Worm (Caenorhabditis elegans) whole organism, mixed stage, embryonic: Measurements from ENCODE around the gene elo-1.

ENCODE experiments used
- M03D4.4 ChIP-seq: sonication (generic microtip); optimal IDR thresholded peaks from 2 replicates; lab custom pipeline; 2017; ENCODE audit warnings: mild to moderate bottlenecking, missing genetic modification characterization, missing compliant biosample characterization
- bed-3 ChIP-seq: fragments of 200-800 bp; sonication (Bioruptor generic); optimal IDR thresholded peaks from 3 replicates; lab custom pipeline; 2018; ENCODE audit warnings: mild to moderate bottlenecking, missing genetic modification characterization, moderate library complexity, missing compliant biosample characterization
- blmp-1 ChIP-seq: fragments of 150-350 bp; optimal IDR thresholded peaks from 2 replicates; lab custom pipeline; 2014; ENCODE audit warnings: missing biosample characterization, missing genetic modification characterization
- ceh-39 ChIP-seq: fragments of 150-350 bp; optimal IDR thresholded peaks from 2 replicates; lab custom pipeline; 2014; ENCODE audit warnings: missing biosample characterization, missing genetic modification characterization
- ceh-43 ChIP-seq: fragments of 200-800 bp; sonication (Bioruptor generic); optimal IDR thresholded peaks from 2 replicates; lab custom pipeline; 2018; ENCODE audit warnings: mild to moderate bottlenecking, missing genetic modification characterization, moderate library complexity, missing compliant biosample characterization
- ceh-83 ChIP-seq: fragments of 200-800 bp; sonication (Bioruptor generic); optimal IDR thresholded peaks from 2 replicates; lab custom pipeline; 2018; ENCODE audit warnings: mild to moderate bottlenecking, missing genetic modification characterization, missing compliant biosample characterization
- ces-1 ChIP-seq: fragments of 150-350 bp; optimal IDR thresholded peaks from 2 replicates; lab custom pipeline; 2014; ENCODE audit warnings: missing biosample characterization, missing genetic modification reagents, missing genetic modification characterization
- cnd-1 ChIP-seq: fragments of 200-800 bp; sonication (Bioruptor generic); optimal IDR thresholded peaks from 2 replicates; lab custom pipeline; 2018; ENCODE audit warnings: mild to moderate bottlenecking, missing genetic modification characterization, missing compliant biosample characterization
- drap-1 ChIP-seq: fragments of 200-800 bp; sonication (Bioruptor generic); optimal IDR thresholded peaks from 3 replicates; lab custom pipeline; 2018; ENCODE audit warnings: mild to moderate bottlenecking, missing genetic modification characterization, missing compliant biosample characterization
- elt-3 ChIP-seq: fragments of 150-350 bp; optimal IDR thresholded peaks from 2 replicates; lab custom pipeline; 2014; ENCODE audit warnings: missing biosample characterization, missing genetic modification characterization
- flh-1 ChIP-seq: fragments of 200-800 bp; sonication (Bioruptor generic); optimal IDR thresholded peaks from 2 replicates; lab custom pipeline; 2018; ENCODE audit warnings: mild to moderate bottlenecking, missing genetic modification characterization, moderate library complexity, missing compliant biosample characterization
- ham-2 ChIP-seq: fragments of 200-800 bp; sonication (Bioruptor generic); optimal IDR thresholded peaks from 2 replicates; lab custom pipeline; 2018; ENCODE audit warnings: mild to moderate bottlenecking, missing genetic modification characterization, missing compliant biosample characterization
- hlh-1 ChIP-seq: fragments of 150-350 bp; optimal IDR thresholded peaks from 2 replicates; lab custom pipeline; 2014; ENCODE audit warnings: missing biosample characterization, missing genetic modification reagents, missing genetic modification characterization
- lin-13 ChIP-seq: fragments of 150-350 bp; optimal IDR thresholded peaks from 2 replicates; lab custom pipeline; 2014; ENCODE audit warnings: missing biosample characterization, missing genetic modification characterization
- lsy-2 ChIP-seq: fragments of 150-350 bp; optimal IDR thresholded peaks from 2 replicates; lab custom pipeline; 2014; ENCODE audit warnings: missing biosample characterization, missing genetic modification characterization
- mab-5 ChIP-seq: fragments of 150-350 bp; optimal IDR thresholded peaks from 2 replicates; lab custom pipeline; 2014; ENCODE audit warnings: missing biosample characterization, missing genetic modification characterization
- mep-1 ChIP-seq: fragments of 150-350 bp; optimal IDR thresholded peaks from 2 replicates; lab custom pipeline; 2017; ENCODE audit warnings: missing biosample characterization, missing genetic modification reagents, missing genetic modification characterization, inconsistent platforms
- mls-2 ChIP-seq: sonication (generic microtip); optimal IDR thresholded peaks from 2 replicates; lab custom pipeline; 2016; ENCODE audit warnings: mild to moderate bottlenecking, missing genetic modification characterization, moderate library complexity, missing compliant biosample characterization
- nhr-12 ChIP-seq: fragments of 150-350 bp; optimal IDR thresholded peaks from 2 replicates; lab custom pipeline; 2014; ENCODE audit warnings: missing biosample characterization, missing genetic modification characterization
- nhr-2 ChIP-seq: fragments of 150-350 bp; optimal IDR thresholded peaks from 2 replicates; lab custom pipeline; 2014; ENCODE audit warnings: missing biosample characterization, missing genetic modification characterization
- nhr-237 ChIP-seq: fragments of 150-350 bp; optimal IDR thresholded peaks from 2 replicates; lab custom pipeline; 2014; ENCODE audit warnings: missing biosample characterization, missing genetic modification characterization
- nhr-76 ChIP-seq: sonication (generic microtip); optimal IDR thresholded peaks from 2 replicates; lab custom pipeline; 2017; ENCODE audit warnings: missing biosample characterization, missing genetic modification characterization
- pha-4 ChIP-seq: fragments of 150-350 bp; optimal IDR thresholded peaks from 2 replicates; lab custom pipeline; 2018; ENCODE audit warnings: missing biosample characterization, missing genetic modification reagents, missing genetic modification characterization
- sem-2 ChIP-seq: fragments of 200-800 bp; sonication (Bioruptor generic); optimal IDR thresholded peaks from 2 replicates; lab custom pipeline; 2018; ENCODE audit warnings: mild to moderate bottlenecking, missing genetic modification characterization, missing compliant biosample characterization
- snpc-4 ChIP-seq: fragments of 150-350 bp; optimal IDR thresholded peaks from 2 replicates; lab custom pipeline; 2014; ENCODE audit warnings: missing biosample characterization, missing genetic modification characterization
- sptf-1 ChIP-seq: sonication (generic microtip); optimal IDR thresholded peaks from 2 replicates; lab custom pipeline; 2017; ENCODE audit warnings: mild to moderate bottlenecking, missing genetic modification characterization, moderate library complexity, missing compliant biosample characterization
- tbx-8 ChIP-seq: fragments of 200-800 bp; sonication (Bioruptor generic); optimal IDR thresholded peaks from 2 replicates; lab custom pipeline; 2018; ENCODE audit warnings: mild to moderate bottlenecking, missing genetic modification characterization, moderate library complexity, missing compliant biosample characterization
- unc-62 ChIP-seq: fragments of 150-350 bp; optimal IDR thresholded peaks from 2 replicates; lab custom pipeline; 2014; ENCODE audit warnings: missing biosample characterization, missing genetic modification reagents, missing genetic modification characterization

elo-1 gene

DNA sequence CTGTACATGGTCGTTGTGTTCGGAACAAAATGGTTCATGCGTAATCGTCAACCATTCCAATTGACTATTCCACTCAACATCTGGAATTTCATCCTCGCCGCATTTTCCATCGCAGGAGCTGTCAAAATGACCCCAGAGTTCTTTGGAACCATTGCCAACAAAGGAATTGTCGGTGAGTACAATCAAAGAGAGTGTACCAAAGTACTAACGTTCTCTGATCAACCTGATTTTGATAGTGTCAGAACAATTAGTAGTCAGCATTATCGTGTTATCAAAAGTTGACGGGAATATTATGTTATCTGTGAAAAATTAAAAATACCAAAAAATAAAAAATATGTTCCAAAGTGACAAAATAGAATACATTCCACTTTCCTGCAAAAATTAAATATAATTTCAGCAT lies 836 bp downstream of the elo-1 start:
- TF ChIP-seq tbx-8: no peak

DNA sequence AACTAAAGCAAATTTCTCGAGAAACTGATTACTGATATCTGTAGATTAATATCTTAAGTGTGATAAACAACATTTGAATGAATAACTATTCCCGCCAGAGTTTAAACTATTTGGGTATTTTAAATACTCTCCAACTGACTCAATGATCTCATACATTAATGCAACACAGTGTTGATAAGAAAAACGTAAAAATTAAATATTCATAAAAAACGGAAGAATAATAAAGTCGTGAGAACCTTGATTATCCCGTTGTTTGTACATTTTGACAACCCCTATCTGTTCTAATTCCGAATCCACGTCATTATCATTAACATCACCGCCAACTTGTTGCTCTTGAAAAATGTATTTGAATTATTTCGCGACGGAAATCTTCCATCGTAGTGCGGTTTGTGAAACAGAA lies 3.5 kb downstream of the elo-1 start, which contains the start of gene elo-7:
Gene elo-7 (plus strand): TSS at position 301 of the 400 bp plus-strand sequence.
- TF ChIP-seq pha-4: no peak
- no peak for TF ChIP-seq ceh-39 (tag; lab: Kevin White, UChicago)
- TF ChIP-seq elt-3: no peak
- no peak for TF ChIP-seq lsy-2
- TF ChIP-seq M03D4.4 (tag; lab: Kevin White, UChicago): no peak
- TF ChIP-seq drap-1 (GFP tag; lab: Kevin White, UChicago): no peak
- no peak for TF ChIP-seq snpc-4 (tag; lab: Kevin White, UChicago)

DNA sequence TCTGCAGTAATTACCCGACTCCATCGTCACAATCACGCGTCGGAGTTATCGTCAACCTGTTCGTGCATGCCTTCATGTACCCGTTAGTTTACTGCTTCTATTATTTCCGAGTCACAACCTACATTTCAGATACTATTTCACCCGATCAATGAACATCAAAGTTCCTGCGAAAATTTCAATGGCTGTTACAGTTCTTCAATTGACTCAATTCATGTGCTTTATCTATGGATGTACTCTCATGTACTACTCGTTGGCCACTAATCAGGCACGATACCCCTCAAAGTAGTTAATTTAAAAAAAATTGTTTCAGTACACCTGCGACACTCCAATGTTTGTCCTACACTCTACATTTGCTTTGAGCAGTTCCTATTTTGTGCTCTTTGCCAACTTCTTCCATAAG lies 4.6 kb downstream of the elo-1 start:
- no peak for TF ChIP-seq ces-1 (GFP tag; lab: Kevin White, UChicago)
- TF ChIP-seq pha-4: no peak
- TF ChIP-seq nhr-12 (tag; lab: Kevin White, UChicago): no peak
- no peak for TF ChIP-seq ceh-43 (GFP tag; lab: Kevin White, UChicago)
- TF ChIP-seq sem-2: no peak
- no peak for TF ChIP-seq sptf-1 (tag; lab: Kevin White, UChicago)
- TF ChIP-seq M03D4.4 (tag; lab: Kevin White, UChicago): no peak
- TF ChIP-seq ceh-83 (GFP tag; lab: Kevin White, UChicago): no peak
- no peak for TF ChIP-seq blmp-1 (tag; lab: Kevin White, UChicago)
- no peak for TF ChIP-seq unc-62 (GFP tag; lab: Kevin White, UChicago)
- TF ChIP-seq nhr-2 (tag; lab: Kevin White, UChicago): no peak
- no peak for TF ChIP-seq lin-13 (tag; lab: Kevin White, UChicago)
- no peak for TF ChIP-seq cnd-1 (tag; lab: Kevin White, UChicago)
- no peak for TF ChIP-seq mls-2 (tag; lab: Kevin White, UChicago)
- no peak for TF ChIP-seq lsy-2
- no peak for TF ChIP-seq mep-1 (tag; lab: Kevin White, UChicago)
- no peak for TF ChIP-seq nhr-76 (tag; lab: Kevin White, UChicago)
- TF ChIP-seq nhr-237 (tag; lab: Kevin White, UChicago): no peak
- no peak for TF ChIP-seq mab-5 (tag; lab: Kevin White, UChicago)
- TF ChIP-seq snpc-4 (tag; lab: Kevin White, UChicago): no peak

DNA sequence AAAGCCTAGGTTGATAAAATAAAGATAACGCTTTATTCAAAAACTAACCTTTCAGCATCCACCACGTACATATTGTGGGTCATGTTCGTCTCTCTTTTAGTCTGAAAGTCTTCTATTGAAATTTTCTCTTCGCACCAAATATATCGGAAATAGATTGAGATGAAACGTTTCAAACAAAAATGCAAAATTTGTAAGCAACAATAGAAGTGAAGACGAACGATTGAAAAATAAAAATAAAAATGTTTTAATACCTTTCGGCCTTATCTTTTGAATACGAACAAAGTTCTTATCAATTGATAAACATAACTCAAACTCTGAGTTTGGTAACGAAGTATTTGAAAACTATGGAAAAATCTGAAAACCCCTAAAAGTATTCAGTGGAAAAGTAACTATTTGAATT lies 6.9 kb downstream of the elo-1 start, which contains the start of gene F56H11.2:
Gene F56H11.2 (minus strand): TSS at position 101 of the 400 bp plus-strand sequence.
- TF ChIP-seq ham-2 (GFP tag; lab: Kevin White, UChicago) (no peak), sem-2 (no peak), hlh-1 (tag; lab: Kevin White, UChicago) (no peak)

DNA sequence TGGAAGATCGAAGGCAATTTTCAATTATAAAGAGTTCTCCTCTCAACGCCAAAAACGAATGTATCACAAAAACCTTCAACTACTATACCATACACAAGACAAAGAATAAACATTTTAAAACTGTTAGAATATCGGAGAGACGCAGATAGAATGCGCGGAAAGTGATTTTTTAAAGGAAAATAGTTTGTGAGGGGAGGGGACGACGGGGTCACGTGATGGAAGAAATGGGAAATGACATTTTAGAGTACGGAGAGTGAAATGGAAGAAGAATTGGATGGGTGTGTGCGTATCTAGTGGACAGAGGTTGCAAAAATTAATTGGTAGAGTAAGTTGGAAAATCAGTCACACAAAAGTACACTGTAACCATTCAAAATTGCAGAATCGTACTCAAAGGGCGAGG lies 8.2 kb downstream of the elo-1 start:
- TF ChIP-seq ceh-83 (GFP tag; lab: Kevin White, UChicago) (no peak), ces-1 (GFP tag; lab: Kevin White, UChicago) (no peak), lin-13 (tag; lab: Kevin White, UChicago) (no peak), ceh-43 (GFP tag; lab: Kevin White, UChicago) (no peak), sptf-1 (tag; lab: Kevin White, UChicago) (no peak)

DNA sequence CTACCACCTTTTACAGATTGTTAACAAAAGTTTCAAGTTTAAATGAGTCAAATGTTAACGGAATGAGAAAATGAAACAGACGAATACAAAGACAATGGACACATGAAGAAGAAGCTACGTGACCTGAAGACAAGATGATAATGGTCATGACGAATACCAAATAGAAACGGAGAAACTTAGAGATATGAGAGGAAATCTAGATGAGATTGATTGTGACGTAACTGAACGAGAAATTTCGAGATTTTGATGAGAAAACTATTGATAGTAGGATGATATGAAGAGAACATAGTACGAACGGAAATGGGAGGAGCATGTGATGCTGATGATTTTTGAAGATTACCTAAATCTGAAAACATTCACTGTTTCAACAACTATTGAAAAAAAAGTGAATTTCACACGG lies 8.9 kb downstream of the elo-1 start:
- TF ChIP-seq elt-3: peak; percentile 21
- no peak for TF ChIP-seq pha-4

DNA sequence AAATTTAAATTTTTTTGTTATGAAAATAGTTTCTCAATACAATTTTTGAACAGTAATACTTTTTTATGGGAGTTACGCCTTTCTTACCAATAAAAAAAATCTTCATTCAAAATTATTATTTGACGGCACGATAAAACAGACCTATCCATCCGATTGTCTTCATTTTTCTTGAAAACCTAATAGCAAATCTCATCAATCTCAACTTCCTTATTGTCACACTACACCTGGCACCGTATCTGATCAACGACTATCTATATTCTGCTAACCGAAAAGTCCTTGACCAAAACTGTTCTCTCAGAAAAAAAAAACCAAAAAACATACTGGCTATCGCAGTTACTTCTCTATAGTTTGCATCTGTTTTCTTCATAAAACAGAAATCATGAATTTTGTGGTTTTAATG lies 10.0 kb downstream of the elo-1 start:
- no peak for TF ChIP-seq sem-2
- no peak for TF ChIP-seq lin-13 (tag; lab: Kevin White, UChicago)
- TF ChIP-seq, all 35 proteins: peak for 0

DNA sequence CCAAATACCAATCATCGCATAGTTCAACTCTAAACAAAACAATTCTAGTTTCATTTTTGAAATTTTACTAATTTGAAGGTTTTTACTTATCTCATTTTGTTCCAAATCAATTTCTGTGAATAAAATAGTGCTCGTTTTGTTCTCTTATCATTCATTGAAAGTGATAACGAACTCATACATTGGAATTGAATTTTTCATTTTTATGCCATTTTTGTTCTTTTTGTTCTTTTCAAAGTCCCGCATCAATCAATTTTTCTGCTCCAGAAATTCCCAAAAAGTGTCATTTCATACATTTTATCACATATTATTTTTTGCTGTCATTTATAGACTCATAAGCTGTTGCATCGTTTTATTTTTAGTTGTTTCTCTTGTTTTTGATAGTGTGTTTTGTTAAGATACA lies 11.3 kb downstream of the elo-1 start:
- TF ChIP-seq unc-62 (GFP tag; lab: Kevin White, UChicago) (no peak), flh-1 (GFP tag; lab: Kevin White, UChicago) (no peak), bed-3 (GFP tag; lab: Kevin White, UChicago) (no peak)
